Fruit fly (Drosophila melanogaster): ENCODE data around the gene Pdhb.

DNA sequence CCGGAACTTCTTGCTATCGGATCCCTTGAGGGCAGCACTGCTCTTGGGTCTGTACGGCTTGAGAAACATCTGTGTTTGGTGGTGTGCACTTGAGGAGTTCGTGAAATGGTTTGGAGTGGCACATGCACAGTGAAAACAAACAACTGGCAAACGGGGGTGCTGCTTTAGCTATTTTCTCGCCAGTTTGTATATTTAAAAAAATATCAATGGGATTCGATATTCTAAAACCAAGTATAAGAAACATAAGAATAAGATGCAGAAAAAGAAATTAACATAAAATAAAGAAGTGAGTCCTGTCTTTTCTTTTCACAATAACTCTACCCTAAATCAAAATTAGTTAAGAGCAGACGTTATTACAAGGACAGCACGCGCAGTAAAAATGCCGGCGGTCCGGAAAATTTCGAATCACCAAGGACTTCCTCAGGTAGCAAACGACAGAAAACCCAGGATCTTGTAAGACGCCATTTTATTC lies 38.8 kb downstream of the Pdhb start, which contains the start of gene eIF2D:
- TF ChIP-seq CTCF (optimal IDR thresholded peaks at IDR 0.05) (no peak), CG8478 (optimal IDR thresholded peaks at IDR 0.05) (no peak)
